Fruit fly (Drosophila melanogaster) whole organism, embryonic: ENCODE results near the gene CG32036.

ENCODE experiments used
- Abd-B ChIP-seq: fragments of 200-800 bp; sonication (Bioruptor generic); optimal IDR thresholded peaks from 2 replicates; lab custom pipeline; 2018; ENCODE audit warnings: missing biosample characterization, mild to moderate bottlenecking, missing genetic modification characterization, moderate library complexity
- Aef1 ChIP-seq: fragments of 200-800 bp; sonication (Bioruptor generic); IDR thresholded peaks from 3 replicates; pipeline ENCODE4 v1.3.6; 2022; ENCODE audit warnings: missing biosample characterization, missing genetic modification characterization
- CG10147 ChIP-seq: fragments of 200-800 bp; sonication (Bioruptor generic); optimal IDR thresholded peaks from 2 replicates; lab custom pipeline; 2019; ENCODE audit warnings: missing biosample characterization, mild to moderate bottlenecking, missing genetic modification characterization, moderate library complexity
- CG10543 ChIP-seq: fragments of 200-800 bp; sonication (Bioruptor generic); optimal IDR thresholded peaks from 3 replicates; lab custom pipeline; 2017; ENCODE audit warnings: missing biosample characterization, mild to moderate bottlenecking, missing genetic modification characterization, moderate library complexity
- CG11696 ChIP-seq: fragments of 200-800 bp; sonication (Bioruptor generic); IDR thresholded peaks from 2 replicates; pipeline ENCODE4 v1.3.6; 2022; ENCODE audit warnings: missing biosample characterization, missing genetic modification characterization
- CG12219 ChIP-seq: fragments of 200-800 bp; sonication (Bioruptor generic); optimal IDR thresholded peaks from 3 replicates; lab custom pipeline; 2018; ENCODE audit warnings: missing biosample characterization, mild to moderate bottlenecking, missing genetic modification characterization
- CG13123 ChIP-seq: fragments of 200-800 bp; sonication (Bioruptor generic); optimal IDR thresholded peaks from 2 replicates; lab custom pipeline; 2016; ENCODE audit warnings: missing biosample characterization, missing genetic modification characterization
- CG14441 ChIP-seq: fragments of 200-800 bp; sonication (Bioruptor generic); IDR thresholded peaks from 2 replicates; pipeline ENCODE4 v1.3.6; 2022; ENCODE audit warnings: missing biosample characterization, missing genetic modification characterization
- CG14710 ChIP-seq: fragments of 200-800 bp; sonication (Bioruptor generic); optimal IDR thresholded peaks from 3 replicates; lab custom pipeline; 2019; ENCODE audit warnings: missing biosample characterization, mild to moderate bottlenecking, missing genetic modification characterization, moderate library complexity
- CG17186 ChIP-seq: fragments of 200-800 bp; sonication (Bioruptor generic); optimal IDR thresholded peaks from 3 replicates; lab custom pipeline; 2017; ENCODE audit warnings: missing biosample characterization, missing genetic modification reagents, missing genetic modification characterization
- CG3838 ChIP-seq: fragments of 200-800 bp; sonication (Bioruptor generic); optimal IDR thresholded peaks from 3 replicates; lab custom pipeline; 2016; ENCODE audit warnings: missing biosample characterization, missing genetic modification characterization
- CG5953 ChIP-seq: fragments of 200-800 bp; sonication (Bioruptor generic); IDR thresholded peaks from 2 replicates; pipeline ENCODE4 v1.3.6; 2022; ENCODE audit warnings: missing biosample characterization, missing genetic modification characterization
- CG6272 ChIP-seq: fragments of 200-800 bp; sonication (Bioruptor generic); IDR thresholded peaks from 2 replicates; pipeline ENCODE4 v1.3.6; 2022; ENCODE audit warnings: missing biosample characterization, missing genetic modification characterization
- Camta ChIP-seq: fragments of 200-800 bp; sonication (Bioruptor generic); optimal IDR thresholded peaks from 2 replicates; lab custom pipeline; 2016; ENCODE audit warnings: missing biosample characterization, missing genetic modification characterization
- Dll ChIP-seq: fragments of 200-800 bp; sonication (Bioruptor generic); IDR thresholded peaks from 4 replicates; pipeline ENCODE4 v1.3.6; 2022; ENCODE audit warnings: missing biosample characterization, missing genetic modification characterization; ENCODE audit not compliant: partially characterized antibody
- Ets65A ChIP-seq: fragments of 200-800 bp; sonication (Bioruptor generic); peaks from one replicate; lab custom pipeline; 2016; ENCODE audit warnings: missing biosample characterization, missing genetic modification characterization
- Lpt ChIP-seq: fragments of >200 bp; optimal IDR thresholded peaks from 2 replicates; lab custom pipeline; 2018; ENCODE audit warnings: missing biosample characterization, missing genetic modification characterization
- Oaz ChIP-seq: fragments of 200-800 bp; sonication (Bioruptor generic); IDR thresholded peaks from 2 replicates; pipeline ENCODE4 v1.3.6; 2022; ENCODE audit warnings: missing biosample characterization, missing genetic modification characterization
- Poxn ChIP-seq: fragments of 200-800 bp; sonication (Bioruptor generic); IDR thresholded peaks from 2 replicates; pipeline ENCODE4 v1.3.6; 2022; ENCODE audit warnings: missing biosample characterization, missing genetic modification characterization
- cad ChIP-seq: fragments of >200 bp; optimal IDR thresholded peaks from 2 replicates; lab custom pipeline; 2017; ENCODE audit warnings: missing biosample characterization, missing genetic modification characterization
- cwo ChIP-seq: fragments of 200-800 bp; sonication (Bioruptor generic); optimal IDR thresholded peaks from 3 replicates; lab custom pipeline; 2017; ENCODE audit warnings: missing biosample characterization, missing genetic modification characterization, mild to moderate bottlenecking, moderate library complexity, missing genetic modification reagents
- exex ChIP-seq: fragments of 200-800 bp; sonication (Bioruptor generic); optimal IDR thresholded peaks from 4 replicates; lab custom pipeline; 2018; ENCODE audit warnings: missing biosample characterization, mild to moderate bottlenecking, missing genetic modification characterization, moderate library complexity
- gsb ChIP-seq: fragments of 200-800 bp; sonication (Bioruptor generic); IDR thresholded peaks from 2 replicates; pipeline ENCODE4 v1.3.6; 2022; ENCODE audit warnings: missing biosample characterization, missing genetic modification characterization
- hb ChIP-seq: fragments of 200-800 bp; sonication (Bioruptor generic); IDR thresholded peaks from 3 replicates; pipeline ENCODE4 v1.3.6; 2022; ENCODE audit warnings: missing biosample characterization, missing genetic modification characterization; ENCODE audit not compliant: partially characterized antibody
- ind ChIP-seq: fragments of 200-800 bp; sonication (Bioruptor generic); optimal IDR thresholded peaks from 3 replicates; lab custom pipeline; 2016; ENCODE audit warnings: missing biosample characterization, missing genetic modification characterization
- insv ChIP-seq, 2 experiments: fragments of 200-800 bp; sonication (Bioruptor generic); optimal IDR thresholded peaks; 3 replicates each; lab custom pipeline; 2016 to 2018; ENCODE audit warnings: missing biosample characterization in 2 of 2, missing genetic modification characterization in 2 of 2
- jigr1 ChIP-seq: fragments of 200-800 bp; sonication (Bioruptor generic); IDR thresholded peaks from 3 replicates; pipeline ENCODE4 v1.3.6; 2022; ENCODE audit warnings: missing biosample characterization, missing genetic modification characterization
- mam ChIP-seq: fragments of 200-800 bp; sonication (Bioruptor generic); optimal IDR thresholded peaks from 3 replicates; lab custom pipeline; 2016; ENCODE audit warnings: missing biosample characterization, missing genetic modification characterization
- mirr ChIP-seq: fragments of 200-800 bp; sonication (Bioruptor generic); optimal IDR thresholded peaks from 3 replicates; lab custom pipeline; 2018; ENCODE audit warnings: missing biosample characterization, mild to moderate bottlenecking, missing genetic modification characterization
- onecut ChIP-seq: fragments of 200-800 bp; sonication (Bioruptor generic); IDR thresholded peaks from 2 replicates; pipeline ENCODE4 v1.3.6; 2022; ENCODE audit warnings: missing biosample characterization, missing genetic modification characterization
- pho ChIP-seq: fragments of 200-800 bp; sonication (Bioruptor generic); optimal IDR thresholded peaks from 2 replicates; lab custom pipeline; 2016; ENCODE audit warnings: missing biosample characterization, missing genetic modification characterization
- pnt ChIP-seq: fragments of 200-800 bp; sonication (Bioruptor generic); optimal IDR thresholded peaks from 3 replicates; lab custom pipeline; 2016; ENCODE audit warnings: missing biosample characterization, missing genetic modification characterization
- zen ChIP-seq: fragments of 200-800 bp; sonication (Bioruptor generic); optimal IDR thresholded peaks from 3 replicates; lab custom pipeline; 2018; ENCODE audit warnings: missing biosample characterization, mild to moderate bottlenecking, missing genetic modification characterization, moderate library complexity

The CG32036 gene

DNA sequence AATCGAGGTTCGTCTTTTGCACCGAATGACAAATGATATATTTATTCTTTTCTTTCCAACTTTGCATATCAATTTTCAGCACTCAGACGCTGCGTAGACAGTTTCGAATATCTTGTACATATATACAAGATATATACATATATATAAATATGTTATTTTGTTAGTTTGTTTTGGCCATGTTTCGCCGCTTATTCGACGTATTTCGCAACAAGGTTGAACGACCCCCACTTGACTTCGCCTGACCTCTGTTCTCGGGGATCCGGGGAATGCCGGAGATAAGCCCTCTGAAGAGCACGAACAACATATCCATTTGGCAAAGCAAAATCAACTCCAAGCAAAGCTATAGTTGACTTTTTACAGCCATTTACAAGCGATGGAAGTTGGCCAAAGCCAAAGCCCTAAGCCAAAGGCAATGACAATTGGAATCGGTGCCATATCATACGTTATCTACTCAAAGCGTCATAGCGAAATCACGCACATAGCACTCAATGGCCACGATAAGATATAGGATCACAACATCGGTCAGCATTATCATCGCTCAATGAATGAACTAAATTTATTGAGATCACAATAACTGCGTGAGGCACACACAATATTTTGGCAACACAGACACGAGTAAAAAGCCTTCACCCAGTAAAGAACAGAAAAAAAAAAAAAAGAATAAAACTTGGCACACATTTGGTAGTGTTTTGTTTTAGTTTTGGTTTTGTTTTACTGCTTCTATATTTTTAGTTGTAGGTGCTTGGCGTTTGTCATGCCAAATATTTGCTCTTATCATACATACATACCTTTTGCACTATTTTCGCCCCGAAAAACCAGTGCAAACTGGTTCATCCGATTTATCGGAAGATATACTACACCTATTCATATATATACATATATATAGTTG is 11.1 kb upstream of the CG32036 start (continued):
- TF ChIP-seq CG13123 (GFP tag; lab: Kevin White, UChicago): no peak
- TF ChIP-seq exex (tag; lab: Kevin White, UChicago): peak; percentile 58
- TF ChIP-seq CG17186 (GFP tag; lab: Kevin White, UChicago): no peak
- no peak for TF ChIP-seq Camta (GFP tag; lab: Kevin White, UChicago)
- no peak for TF ChIP-seq CG14710 (tag; lab: Kevin White, UChicago)
- no peak for TF ChIP-seq CG14441 (GFP tag; lab: Robert Waterston, UW)
- peak; percentile 31 for TF ChIP-seq CG10543 (GFP tag; lab: Kevin White, UChicago)
- peak; percentile 69 for TF ChIP-seq mirr
- no peak for TF ChIP-seq CG5953 (GFP tag; lab: Robert Waterston, UW)
- TF ChIP-seq ind: no peak
- TF ChIP-seq onecut (GFP tag; lab: Robert Waterston, UW): no peak
- TF ChIP-seq cwo (GFP tag; lab: Kevin White, UChicago): peak; percentile 43
- no peak for TF ChIP-seq zen (tag; lab: Kevin White, UChicago)
- TF ChIP-seq cad (GFP tag; lab: Kevin White, UChicago): no peak
- no peak for TF ChIP-seq insv (GFP tag; optimal IDR thresholded peaks at IDR 0.05; lab: Kevin White, UChicago)
- no peak for TF ChIP-seq gsb (GFP tag; lab: Robert Waterston, UW)
- no peak for TF ChIP-seq pnt (GFP tag; lab: Kevin White, UChicago)
- TF ChIP-seq CG3838 (GFP tag; lab: Kevin White, UChicago): no peak
- TF ChIP-seq, all 482 proteins: peak for 11

DNA sequence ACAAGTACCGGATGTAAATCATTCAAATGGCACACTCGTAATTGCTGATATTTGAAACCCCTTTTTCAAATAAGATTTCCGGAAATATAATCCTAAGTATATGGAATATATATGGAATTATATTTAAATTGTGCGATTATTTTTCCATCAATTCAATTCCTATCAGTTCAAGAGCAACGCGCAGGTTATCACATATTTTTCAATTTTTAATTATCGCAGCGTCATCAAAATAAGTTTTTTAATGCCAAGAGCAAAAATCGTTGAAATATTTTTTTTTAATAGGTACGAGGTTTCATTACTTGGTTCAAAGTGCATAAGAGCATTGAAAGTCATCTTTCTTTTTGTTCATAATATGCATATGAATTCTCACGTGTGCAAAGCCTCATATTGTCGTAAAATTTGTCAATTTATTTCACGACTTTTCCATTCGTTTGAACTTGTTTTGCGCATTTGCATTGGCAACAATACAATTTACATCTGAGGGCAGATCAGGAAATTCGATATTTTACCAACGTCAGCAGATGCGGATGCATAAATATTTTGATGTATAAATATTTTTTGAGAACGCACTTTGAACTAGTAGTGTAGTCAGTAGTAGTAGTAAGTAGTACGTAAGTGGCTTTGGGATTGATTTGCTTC is 9.1 kb upstream of the CG32036 start:
- TF ChIP-seq Aef1 (no peak), Lpt (GFP tag; lab: Kevin White, UChicago) (no peak), CG11696 (GFP tag; lab: Robert Waterston, UW) (no peak), mirr (no peak), Oaz (GFP tag; lab: Robert Waterston, UW) (no peak), Abd-B (no peak), jigr1 (GFP tag; lab: Robert Waterston, UW) (no peak), hb (GFP tag; lab: Robert Waterston, UW) (no peak), CG12219 (no peak), CG10147 (GFP tag; lab: Kevin White, UChicago) (no peak), mam (no peak), pho (no peak), Poxn (no peak)

DNA sequence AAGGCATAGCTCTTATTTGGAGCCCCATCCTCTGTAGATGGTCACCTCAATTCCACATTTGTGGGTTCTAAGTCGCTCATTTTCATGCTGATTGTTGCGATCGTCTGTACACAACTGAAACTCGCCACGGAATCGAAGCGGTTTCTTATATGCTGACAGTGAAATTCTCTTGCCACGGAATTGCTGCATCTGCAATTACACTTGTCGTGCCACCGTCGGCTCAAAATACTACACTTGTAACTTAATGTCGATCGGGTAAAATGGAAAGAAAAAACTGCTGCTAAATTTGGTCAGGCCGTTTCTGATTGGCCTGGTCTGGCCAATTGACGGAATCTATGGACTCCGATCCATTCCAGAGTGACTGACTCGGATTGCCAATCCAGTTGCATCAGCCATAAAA is 8.2 kb upstream of the CG32036 start:
- TF ChIP-seq Oaz (GFP tag; lab: Robert Waterston, UW) (no peak), Ets65A (GFP tag; lab: Kevin White, UChicago) (peak; percentile 32), CG6272 (GFP tag; lab: Robert Waterston, UW) (no peak), cad (GFP tag; lab: Kevin White, UChicago) (peak; percentile 32)
- TF ChIP-seq, all 482 proteins: peak for 2

DNA sequence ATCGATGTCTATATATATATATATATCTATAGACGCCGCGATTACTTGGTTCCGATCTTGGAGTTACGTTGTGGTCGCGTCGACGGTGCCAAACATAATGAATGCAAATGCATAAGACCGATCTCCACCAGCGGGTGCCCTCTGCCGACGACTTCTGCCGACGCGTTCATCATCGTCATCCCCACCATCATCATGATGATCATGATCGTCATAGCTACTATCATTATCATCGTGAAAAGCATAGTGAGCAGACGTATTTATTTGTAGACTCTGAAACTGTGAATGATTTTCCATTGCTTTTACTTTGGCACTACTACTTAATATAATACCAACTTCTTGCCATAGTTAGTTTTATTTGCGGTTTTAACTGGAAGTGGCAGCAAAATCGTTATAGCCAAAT is 3.1 kb upstream of the CG32036 start, which contains the start of gene CG32037:
TSS of gene CG32037 (minus strand) at position 101 of the 400 bp plus-strand sequence.
- TF ChIP-seq Dll (GFP tag; lab: Robert Waterston, UW) (0 out of 4 replicates have a peak, but pooled peaks have one; percentile 3), cwo (GFP tag; lab: Kevin White, UChicago) (no peak)
